Worm (Caenorhabditis elegans): Measurements from ENCODE around the gene rga-8.

Gene rga-8

DNA sequence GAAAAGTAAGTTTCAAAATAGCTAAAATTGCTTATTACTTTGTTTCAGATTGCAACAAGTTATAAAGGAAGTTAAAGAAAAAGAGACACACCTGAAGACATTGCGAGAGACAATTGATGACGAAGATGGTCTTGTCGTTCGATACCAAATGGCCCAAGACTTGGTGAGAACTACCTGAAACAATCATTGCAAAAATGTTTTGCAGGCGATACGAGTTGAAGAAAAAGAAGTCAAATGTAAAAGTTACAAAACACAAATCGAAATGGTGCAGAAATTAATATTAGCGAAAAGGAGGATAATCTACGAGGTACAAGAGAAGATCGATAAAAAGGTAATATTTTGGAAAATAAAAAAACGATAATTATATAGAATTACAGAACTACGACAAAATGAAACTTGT is at the start of gene rga-8:
rga-8 (minus strand) TSS at position 101 of the 400 bp plus-strand sequence.
- TF ChIP-seq dve-1 (tag; optimal IDR thresholded peaks at IDR 0.05; ENCODE audit: insufficient read depth) (no peak), unc-62 (GFP tag; optimal IDR thresholded peaks at IDR 0.05 in 1 of 2) (peak in 1 of 2 experiments; percentile 1), unc-62 (tag; optimal IDR thresholded peaks at IDR 0.05) (no peak)

DNA sequence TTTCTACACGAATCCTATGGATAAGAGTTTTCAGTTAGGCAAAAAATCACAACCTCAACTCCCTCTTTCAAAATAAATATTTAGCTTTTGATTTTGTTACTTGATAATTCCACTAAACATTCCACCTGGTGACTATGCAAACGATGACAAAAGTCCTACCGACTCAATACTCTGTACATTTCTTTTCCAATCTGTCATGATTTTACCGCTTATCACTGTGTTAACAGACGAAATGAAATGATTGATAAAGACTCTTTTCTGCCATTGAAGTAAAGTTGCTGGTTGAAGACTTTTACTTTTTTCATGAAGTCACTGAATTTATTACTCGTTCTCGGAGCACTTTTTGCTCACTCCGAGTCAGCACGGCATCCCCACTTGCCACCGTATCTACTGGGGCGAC is 49.7 kb upstream of the rga-8 start, which contains the start of gene C26B9.5:
C26B9.5 (plus strand) TSS at position 244 of the 400 bp plus-strand sequence.
- TF ChIP-seq dve-1 (tag; optimal IDR thresholded peaks at IDR 0.05; ENCODE audit: insufficient read depth) (peak; percentile 48), Y75B8A.6 (GFP tag; IDR thresholded peaks at IDR 0.05) (no peak), nhr-28 (tag; optimal IDR thresholded peaks at IDR 0.05) (peak; percentile 23), dmd-6 (GFP tag; IDR thresholded peaks at IDR 0.05) (peak; percentile 48), daf-16 (GFP tag; optimal IDR thresholded peaks at IDR 0.05) (no peak), daf-16 (tag; optimal IDR thresholded peaks at IDR 0.05) (peak; percentile 40), pqm-1 (tag; optimal IDR thresholded peaks at IDR 0.05) (peak; percentile 63), nhr-48 (tag; optimal IDR thresholded peaks at IDR 0.05) (no peak)

DNA sequence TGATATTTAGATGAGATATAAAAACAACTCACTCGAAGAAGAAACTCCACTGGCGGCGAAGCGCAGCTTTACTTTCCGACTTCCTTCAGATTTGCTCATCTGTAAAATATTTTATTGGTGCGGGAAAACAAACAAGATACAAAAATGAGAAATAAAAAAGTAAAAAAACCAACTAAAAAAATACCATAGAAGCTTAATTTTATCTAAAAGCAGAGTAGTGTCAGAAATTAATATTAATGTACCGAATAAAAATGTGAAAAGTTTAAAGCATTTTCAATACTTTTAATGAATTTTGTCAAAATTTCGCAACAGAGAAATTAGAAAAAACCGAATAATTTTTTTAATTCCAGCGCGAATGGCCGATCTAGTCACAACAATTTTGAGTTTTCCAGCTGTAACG is 43.7 kb upstream of the rga-8 start, which contains the start of gene sto-2:
sto-2 (minus strand) TSS at position 101 of the 400 bp plus-strand sequence.
- TF ChIP-seq egl-43 (GFP tag; IDR thresholded peaks at IDR 0.05): no peak
- no peak for TF ChIP-seq jun-1 (tag; optimal IDR thresholded peaks at IDR 0.05)
- no peak for TF ChIP-seq nhr-10 (tag; optimal IDR thresholded peaks at IDR 0.05)
- TF ChIP-seq saeg-2 (GFP tag; IDR thresholded peaks at IDR 0.05): no peak
- no peak for TF ChIP-seq ceh-28 (tag; optimal IDR thresholded peaks at IDR 0.05)
- no peak for TF ChIP-seq unc-62 (GFP tag; optimal IDR thresholded peaks at IDR 0.05 in 1 of 2)
- no peak for TF ChIP-seq unc-62 (tag; optimal IDR thresholded peaks at IDR 0.05)

DNA sequence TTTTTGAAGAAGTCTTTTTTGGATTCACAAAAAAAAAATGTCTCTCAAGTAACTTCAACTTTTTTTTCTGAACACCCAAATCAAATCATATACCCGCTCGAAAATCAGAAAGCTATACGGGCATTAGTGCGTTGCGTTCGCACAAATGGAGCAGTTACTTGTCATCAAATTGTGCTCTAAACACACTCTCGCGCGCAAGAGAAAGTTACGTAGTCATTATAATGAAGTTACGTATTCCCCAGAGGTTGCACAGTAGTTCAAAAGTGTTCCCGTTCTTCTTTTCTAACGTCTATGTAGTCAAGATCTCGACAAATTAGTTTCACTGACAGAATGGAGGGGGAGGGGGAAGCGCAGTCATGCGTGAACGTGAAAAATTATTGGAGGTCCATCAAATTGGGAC is 42.0 kb upstream of the rga-8 start:
- TF ChIP-seq tra-1 (GFP tag; IDR thresholded peaks at IDR 0.05) (no peak), egl-43 (GFP tag; IDR thresholded peaks at IDR 0.05) (no peak), madf-5 (GFP tag; IDR thresholded peaks at IDR 0.05) (no peak), ZK337.2 (GFP tag; IDR thresholded peaks at IDR 0.05) (no peak), T26A8.4 (GFP tag; IDR thresholded peaks at IDR 0.05) (no peak), zip-11 (GFP tag; IDR thresholded peaks at IDR 0.05) (no peak), lin-15B (tag; optimal IDR thresholded peaks at IDR 0.05) (no peak), aha-1 (tag) (no peak), zfp-3 (GFP tag; conservative IDR thresholded peaks at IDR 0.05) (no peak)

DNA sequence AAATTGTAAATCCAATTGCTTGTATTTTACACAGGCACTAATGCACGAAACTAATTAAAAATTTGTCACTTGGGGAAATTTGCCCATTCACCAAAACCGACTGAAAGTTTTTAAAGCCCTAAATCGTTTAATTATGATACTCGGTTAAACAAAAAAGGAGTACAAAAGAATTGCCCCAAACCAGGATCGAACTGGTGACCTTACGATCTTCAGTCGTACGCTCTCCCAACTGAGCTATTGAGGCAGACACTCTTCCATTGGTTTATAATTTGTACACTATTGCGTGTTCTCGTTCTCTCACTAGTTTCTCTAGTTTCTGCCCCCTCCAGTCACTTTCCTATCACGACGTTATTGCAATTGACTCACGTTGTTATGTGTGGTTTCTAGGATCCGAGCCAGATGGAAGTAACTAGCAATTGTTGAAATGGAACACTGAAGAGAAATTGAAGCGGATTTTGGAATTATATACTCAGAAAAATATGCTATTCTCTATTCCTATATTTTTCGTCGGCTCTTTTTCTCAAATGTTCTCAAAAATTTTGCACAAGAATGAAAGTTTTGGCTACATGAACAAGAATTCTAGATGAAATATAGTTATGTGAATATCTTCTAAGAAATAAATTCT is 39.8 kb upstream of the rga-8 start:
- TF ChIP-seq nhr-42 (GFP tag; IDR thresholded peaks at IDR 0.05) (peak; percentile 75; the same call in 1 of the 2 replicates), unc-62 (GFP tag; optimal IDR thresholded peaks at IDR 0.05 in 1 of 2) (peak in 1 of 2 experiments; percentile 96), unc-62 (tag; optimal IDR thresholded peaks at IDR 0.05) (no peak), ceh-20 (GFP tag; IDR thresholded peaks at IDR 0.05) (0 out of 2 replicates have a peak, but pooled peaks have one; percentile 60), gei-8 (GFP tag; optimal IDR thresholded peaks at IDR 0.05) (peak; percentile 65), lir-3 (tag; optimal IDR thresholded peaks at IDR 0.05) (peak; percentile 55), D1046.2 (GFP tag; IDR thresholded peaks at IDR 0.05) (no peak), mes-2 (tag; optimal IDR thresholded peaks at IDR 0.05; ENCODE audit: poor library complexity, severe bottlenecking) (no peak), php-3 (GFP tag; IDR thresholded peaks at IDR 0.05) (no peak; the same call in 1 of the 2 replicates), aha-1 (tag) (peak; percentile 98), lin-38 (GFP tag; IDR thresholded peaks at IDR 0.05) (no peak), mxl-2 (GFP tag; conservative IDR thresholded peaks at IDR 0.05) (peak; percentile 64; the same call in 1 of the 2 replicates), fos-1 (tag; optimal IDR thresholded peaks at IDR 0.05) (no peak), mep-1 (tag; optimal IDR thresholded peaks at IDR 0.05) (peak; percentile 39), ceh-32 (tag; optimal IDR thresholded peaks at IDR 0.05; ENCODE audit: poor library complexity) (no peak), daf-12 (tag; optimal IDR thresholded peaks at IDR 0.05) (no peak), nhr-28 (tag; optimal IDR thresholded peaks at IDR 0.05) (peak; percentile 13), zfp-2 (tag; optimal IDR thresholded peaks at IDR 0.05) (no peak), lsy-2 (tag; optimal IDR thresholded peaks at IDR 0.05) (no peak), ctbp-1 (GFP tag; IDR thresholded peaks at IDR 0.05) (peak; percentile 77), Y5F2A.4 (GFP tag; optimal IDR thresholded peaks at IDR 0.05) (peak; percentile 29), zip-2 (tag; optimal IDR thresholded peaks at IDR 0.05) (peak; percentile 39), sdz-12 (GFP tag; optimal IDR thresholded peaks at IDR 0.05) (peak; percentile 58), attf-4 (tag; optimal IDR thresholded peaks at IDR 0.05) (peak; percentile 47), saeg-2 (GFP tag; IDR thresholded peaks at IDR 0.05) (no peak), lin-15B (tag; optimal IDR thresholded peaks at IDR 0.05) (no peak)

Measured in whole organism, L4 larva.